Fruit fly (Drosophila melanogaster) whole organism, embryonic: ENCODE data around the gene Drs.

Source experiments
- BtbVII ChIP-seq: fragments of 200-800 bp; sonication (Bioruptor generic); optimal IDR thresholded peaks from 3 replicates; lab custom pipeline; 2017; ENCODE audit warnings: missing biosample characterization, mild to moderate bottlenecking, missing genetic modification characterization
- CG10565 ChIP-seq: fragments of 200-800 bp; sonication (Bioruptor generic); optimal IDR thresholded peaks from 3 replicates; lab custom pipeline; 2016; ENCODE audit warnings: missing biosample characterization, mild to moderate bottlenecking, missing genetic modification characterization
- CG11723 ChIP-seq: fragments of 200-800 bp; sonication (Bioruptor generic); optimal IDR thresholded peaks from 2 replicates; lab custom pipeline; 2017; ENCODE audit warnings: missing biosample characterization, mild to moderate bottlenecking, missing genetic modification characterization
- CG12769 ChIP-seq: fragments of 200-800 bp; sonication (Bioruptor generic); optimal IDR thresholded peaks from 2 replicates; lab custom pipeline; 2019; ENCODE audit warnings: missing biosample characterization, mild to moderate bottlenecking, missing genetic modification characterization, moderate library complexity
- CG13123 ChIP-seq: fragments of 200-800 bp; sonication (Bioruptor generic); optimal IDR thresholded peaks from 2 replicates; lab custom pipeline; 2016; ENCODE audit warnings: missing biosample characterization, missing genetic modification characterization
- CG13287 ChIP-seq: fragments of 200-800 bp; sonication (Bioruptor generic); IDR thresholded peaks from 2 replicates; pipeline ENCODE4 v1.3.6; 2022; ENCODE audit warnings: missing biosample characterization, missing genetic modification characterization; ENCODE audit not compliant: partially characterized antibody
- CG15073 ChIP-seq: fragments of 200-800 bp; sonication (Bioruptor generic); optimal IDR thresholded peaks from 2 replicates; lab custom pipeline; 2016; ENCODE audit warnings: missing biosample characterization, missing genetic modification characterization
- CG15479 ChIP-seq: fragments of 200-800 bp; sonication (Bioruptor generic); optimal IDR thresholded peaks from 3 replicates; lab custom pipeline; 2019; ENCODE audit warnings: missing biosample characterization, mild to moderate bottlenecking, missing genetic modification characterization, moderate library complexity
- CG16813 ChIP-seq: fragments of 200-800 bp; sonication (Bioruptor generic); IDR thresholded peaks from 3 replicates; pipeline ENCODE4 v1.3.6; 2022; ENCODE audit warnings: missing biosample characterization, missing genetic modification characterization; ENCODE audit not compliant: partially characterized antibody
- CG17359 ChIP-seq: fragments of 200-800 bp; sonication (Bioruptor generic); optimal IDR thresholded peaks from 3 replicates; lab custom pipeline; 2018; ENCODE audit warnings: missing biosample characterization, mild to moderate bottlenecking, missing genetic modification characterization, moderate library complexity
- CG17568 ChIP-seq: fragments of 200-800 bp; sonication (Bioruptor generic); optimal IDR thresholded peaks from 2 replicates; lab custom pipeline; 2018; ENCODE audit warnings: missing biosample characterization, mild to moderate bottlenecking, missing genetic modification characterization, moderate library complexity
- CG18619 ChIP-seq: fragments of 200-800 bp; sonication (Bioruptor generic); optimal IDR thresholded peaks from 3 replicates; lab custom pipeline; 2017; ENCODE audit warnings: missing biosample characterization, mild to moderate bottlenecking, missing genetic modification characterization
- CG2889 ChIP-seq: fragments of 200-800 bp; sonication (Bioruptor generic); IDR thresholded peaks from 3 replicates; pipeline ENCODE4 v1.3.6; 2022; ENCODE audit warnings: missing biosample characterization, missing genetic modification characterization
- CG32772 ChIP-seq: fragments of 200-800 bp; sonication (Bioruptor generic); IDR thresholded peaks from 2 replicates; pipeline ENCODE4 v1.3.6; 2022; ENCODE audit warnings: missing biosample characterization, missing genetic modification characterization
- CG34422 ChIP-seq: fragments of 200-800 bp; sonication (Bioruptor generic); IDR thresholded peaks from 3 replicates; pipeline ENCODE4 v1.3.6; 2022; ENCODE audit warnings: missing biosample characterization, missing genetic modification characterization
- CG4360 ChIP-seq: fragments of 200-800 bp; sonication (Bioruptor generic); IDR thresholded peaks from 2 replicates; pipeline ENCODE4 v1.3.6; 2022; ENCODE audit warnings: missing biosample characterization, missing genetic modification characterization
- CG5953 ChIP-seq: fragments of 200-800 bp; sonication (Bioruptor generic); IDR thresholded peaks from 2 replicates; pipeline ENCODE4 v1.3.6; 2022; ENCODE audit warnings: missing biosample characterization, missing genetic modification characterization
- CG6254 ChIP-seq: fragments of 200-800 bp; sonication (Bioruptor generic); optimal IDR thresholded peaks from 3 replicates; lab custom pipeline; 2017; ENCODE audit warnings: mild to moderate bottlenecking, missing biosample characterization, missing genetic modification reagents, missing genetic modification characterization
- CG8281 ChIP-seq: fragments of 200-800 bp; sonication (Bioruptor generic); optimal IDR thresholded peaks from 2 replicates; lab custom pipeline; 2018; ENCODE audit warnings: missing biosample characterization, mild to moderate bottlenecking, missing genetic modification characterization, moderate library complexity
- CG8388 ChIP-seq: fragments of 200-800 bp; sonication (Bioruptor generic); optimal IDR thresholded peaks from 2 replicates; lab custom pipeline; 2019; ENCODE audit warnings: missing biosample characterization, mild to moderate bottlenecking, missing genetic modification characterization, moderate library complexity
- CG8944 ChIP-seq: fragments of 200-800 bp; sonication (Bioruptor generic); optimal IDR thresholded peaks from 3 replicates; lab custom pipeline; 2016; ENCODE audit warnings: missing biosample characterization, missing genetic modification characterization
- CG9215 ChIP-seq: fragments of 200-800 bp; sonication (Bioruptor generic); IDR thresholded peaks from 2 replicates; pipeline ENCODE4 v1.3.6; 2022; ENCODE audit warnings: missing biosample characterization, missing genetic modification characterization
- CG9817 ChIP-seq: fragments of 200-800 bp; sonication (Bioruptor generic); optimal IDR thresholded peaks from 2 replicates; lab custom pipeline; 2018; ENCODE audit warnings: missing biosample characterization, mild to moderate bottlenecking, missing genetic modification characterization, moderate library complexity
- Deaf1 ChIP-seq: fragments of 200-800 bp; optimal IDR thresholded peaks from 3 replicates; lab custom pipeline; 2019; ENCODE audit warnings: missing biosample characterization, mild to moderate bottlenecking, missing genetic modification characterization, moderate library complexity
- Dref ChIP-seq: fragments of 200-800 bp; sonication (Bioruptor generic); IDR thresholded peaks from 2 replicates; pipeline ENCODE4 v1.3.6; 2022; ENCODE audit warnings: missing biosample characterization, missing genetic modification characterization
- Elba2 ChIP-seq: fragments of 200-800 bp; sonication (Bioruptor generic); optimal IDR thresholded peaks from 3 replicates; lab custom pipeline; 2016; ENCODE audit warnings: missing biosample characterization, missing genetic modification characterization
- Ets65A ChIP-seq: fragments of 200-800 bp; sonication (Bioruptor generic); peaks from one replicate; lab custom pipeline; 2016; ENCODE audit warnings: missing biosample characterization, missing genetic modification characterization
- HLH3B ChIP-seq: fragments of 200-800 bp; sonication (Bioruptor generic); IDR thresholded peaks from 2 replicates; pipeline ENCODE4 v1.3.6; 2022; ENCODE audit warnings: missing biosample characterization, missing genetic modification characterization
- Max ChIP-seq: fragments of 200-800 bp; sonication (Bioruptor generic); optimal IDR thresholded peaks from 2 replicates; lab custom pipeline; 2016; ENCODE audit warnings: missing biosample characterization, mild to moderate bottlenecking, missing genetic modification characterization
- Rx ChIP-seq: fragments of 200-800 bp; sonication (Bioruptor generic); IDR thresholded peaks from 2 replicates; pipeline ENCODE4 v1.3.6; 2022; ENCODE audit warnings: missing biosample characterization, missing genetic modification characterization
- Scr ChIP-seq: fragments of 200-800 bp; sonication (Bioruptor generic); IDR thresholded peaks from 2 replicates; pipeline ENCODE4 v1.3.6; 2022; ENCODE audit warnings: missing biosample characterization, missing genetic modification characterization; ENCODE audit not compliant: partially characterized antibody
- Side ChIP-seq: fragments of 200-800 bp; sonication (Bioruptor generic); optimal IDR thresholded peaks from 2 replicates; lab custom pipeline; 2016; ENCODE audit warnings: missing biosample characterization, missing genetic modification characterization
- Sry-β ChIP-seq: fragments of 200-800 bp; sonication (Bioruptor generic); optimal IDR thresholded peaks from 2 replicates; lab custom pipeline; 2018; ENCODE audit warnings: missing biosample characterization, mild to moderate bottlenecking, missing genetic modification characterization, moderate library complexity
- Usf ChIP-seq: fragments of 200-800 bp; sonication (Bioruptor generic); optimal IDR thresholded peaks from 2 replicates; lab custom pipeline; 2017; ENCODE audit warnings: missing genotype, missing biosample characterization, missing genetic modification characterization
- dmrt99B ChIP-seq: fragments of 200-800 bp; sonication (Bioruptor generic); optimal IDR thresholded peaks from 2 replicates; lab custom pipeline; 2018; ENCODE audit warnings: missing biosample characterization, mild to moderate bottlenecking, missing genetic modification characterization, moderate library complexity
- en ChIP-seq: fragments of 200-800 bp; sonication (Bioruptor generic); optimal IDR thresholded peaks from 2 replicates; lab custom pipeline; 2016; ENCODE audit warnings: missing biosample characterization, missing genetic modification characterization
- eve ChIP-seq, 2 experiments: fragments of >200 bp; optimal IDR thresholded peaks; 2 replicates each; lab custom pipeline; 2017; ENCODE audit warnings: missing biosample characterization in 2 of 2, missing genetic modification characterization in 2 of 2
- fd96Cb ChIP-seq: fragments of 200-800 bp; sonication (Bioruptor generic); optimal IDR thresholded peaks from 2 replicates; lab custom pipeline; 2018; ENCODE audit warnings: missing biosample characterization, mild to moderate bottlenecking, missing genetic modification characterization, moderate library complexity
- hkb ChIP-seq, 2 experiments: fragments of 200-800 bp in 1 of 2; fragments of >200 bp in 1 of 2; sonication (Bioruptor generic) in 1 of 2; IDR thresholded peaks in 1 of 2; optimal IDR thresholded peaks in 1 of 2; 2 replicates each; pipeline versions ENCODE4 v1.3.6 to Lab custom; 2017 to 2022; ENCODE audit warnings: missing biosample characterization in 1 of 2, missing genetic modification characterization in 1 of 2
- luna ChIP-seq: fragments of 200-800 bp; sonication (Bioruptor generic); optimal IDR thresholded peaks from 2 replicates; lab custom pipeline; 2016; ENCODE audit warnings: missing biosample characterization, missing genetic modification characterization
- nmo ChIP-seq: fragments of 200-800 bp; sonication (Bioruptor generic); optimal IDR thresholded peaks from 2 replicates; lab custom pipeline; 2018; ENCODE audit warnings: missing biosample characterization, mild to moderate bottlenecking, missing genetic modification characterization, moderate library complexity
- odd ChIP-seq: fragments of 200-800 bp; sonication (Bioruptor generic); optimal IDR thresholded peaks from 2 replicates; lab custom pipeline; 2017; ENCODE audit warnings: missing biosample characterization, mild to moderate bottlenecking, missing genetic modification characterization
- pfk ChIP-seq: fragments of 200-800 bp; sonication (Bioruptor generic); optimal IDR thresholded peaks from 2 replicates; lab custom pipeline; 2018; ENCODE audit warnings: missing biosample characterization, mild to moderate bottlenecking, missing genetic modification characterization, moderate library complexity
- phol ChIP-seq: fragments of 200-800 bp; sonication (Bioruptor generic); optimal IDR thresholded peaks from 3 replicates; lab custom pipeline; 2018; ENCODE audit warnings: missing biosample characterization, mild to moderate bottlenecking, missing genetic modification characterization, moderate library complexity
- prd ChIP-seq, 3 experiments: fragments of >200 bp in 2 of 3; fragments of 200-800 bp in 1 of 3; sonication (Bioruptor generic) in 1 of 3; optimal IDR thresholded peaks in 2 of 3; IDR thresholded peaks in 1 of 3; 2 replicates in 2 of 3; 3 replicates in 1 of 3; pipeline versions ENCODE4 v1.3.6 to Lab custom; 2017 to 2022; ENCODE audit warnings: missing biosample characterization in 1 of 3, missing genetic modification characterization in 1 of 3
- sens ChIP-seq: fragments of 200-800 bp; sonication (Bioruptor generic); peaks from one replicate; lab custom pipeline; 2016; ENCODE audit warnings: missing biosample characterization, missing genetic modification characterization
- ssp ChIP-seq: fragments of 200-800 bp; sonication (Bioruptor generic); IDR thresholded peaks from 2 replicates; pipeline ENCODE4 v1.3.6; 2022; ENCODE audit warnings: missing biosample characterization, missing genetic modification characterization
- tup ChIP-seq: fragments of 200-800 bp; sonication (Bioruptor generic); optimal IDR thresholded peaks from 2 replicates; lab custom pipeline; 2016; ENCODE audit warnings: missing biosample characterization, mild to moderate bottlenecking, missing genetic modification characterization, moderate library complexity
- wek ChIP-seq: fragments of 200-800 bp; sonication (Bioruptor generic); optimal IDR thresholded peaks from 3 replicates; lab custom pipeline; 2018; ENCODE audit warnings: missing biosample characterization, mild to moderate bottlenecking, missing genetic modification characterization, moderate library complexity

Gene Drs

DNA sequence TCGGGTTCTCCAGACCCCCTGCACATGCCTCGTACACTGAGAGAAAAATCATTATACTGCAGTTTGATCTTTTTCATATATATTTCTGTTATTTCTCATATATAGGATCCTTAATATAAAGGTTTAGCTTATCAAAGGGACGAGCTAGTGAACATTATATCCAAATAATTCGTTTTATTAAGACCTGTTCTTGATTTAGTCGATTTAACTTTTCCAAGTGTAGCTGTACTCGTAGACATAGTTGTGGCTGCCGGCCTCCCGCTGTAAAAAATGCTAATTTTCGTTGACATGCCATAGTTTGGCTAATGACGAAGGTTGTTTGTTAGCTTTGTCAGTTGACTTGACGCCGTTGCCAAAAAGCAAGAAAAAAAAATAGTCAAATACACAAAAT is 13.1 kb downstream of the Drs start (continued):
- TF ChIP-seq CG32772 (GFP tag; lab: Robert Waterston, UW) (peak; percentile 84), dmrt99B (peak; percentile 88), tup (GFP tag; lab: Kevin White, UChicago) (peak; percentile 74), CG15479 (GFP tag; lab: Kevin White, UChicago) (no peak), CG13123 (GFP tag; lab: Kevin White, UChicago) (peak; percentile 75), odd (GFP tag; lab: Kevin White, UChicago) (peak; percentile 60), Side (GFP tag; lab: Kevin White, UChicago) (peak; percentile 84), sens (GFP tag; lab: Kevin White, UChicago) (peak; percentile 97), ssp (GFP tag; lab: Robert Waterston, UW) (peak; percentile 69), CG8281 (tag; lab: Kevin White, UChicago) (peak; percentile 63), phol (tag; lab: Kevin White, UChicago) (peak; percentile 89), CG2889 (peak; percentile 70; the same call in 2 of the 3 replicates), CG12769 (tag; lab: Kevin White, UChicago) (peak; percentile 92), Rx (peak; percentile 79), prd (optimal IDR thresholded peaks at IDR 0.05; lab: Kevin White, UChicago) (no peak), prd (GFP tag; IDR thresholded peaks at IDR 0.05; lab: Robert Waterston, UW) (peak; percentile 91), Sry-β (GFP tag; lab: Kevin White, UChicago) (peak; percentile 24), Usf (GFP tag; lab: Kevin White, UChicago) (peak; percentile 75), HLH3B (GFP tag; lab: Robert Waterston, UW) (peak; percentile 82), CG11723 (peak; percentile 72), CG8944 (peak; percentile 38), CG9215 (GFP tag; lab: Robert Waterston, UW) (peak; percentile 59), luna (GFP tag; lab: Kevin White, UChicago) (peak; percentile 24), CG10565 (no peak), hkb (optimal IDR thresholded peaks at IDR 0.05; lab: Kevin White, UChicago) (no peak), hkb (GFP tag; IDR thresholded peaks at IDR 0.05; lab: Robert Waterston, UW) (peak; percentile 88), en (GFP tag; lab: Kevin White, UChicago) (peak; percentile 73), Dref (GFP tag; lab: Robert Waterston, UW) (no peak), CG16813 (GFP tag; lab: Robert Waterston, UW) (no peak), CG17568 (peak; percentile 71), Scr (GFP tag; lab: Robert Waterston, UW) (no peak), pfk (GFP tag; lab: Kevin White, UChicago) (no peak), CG13287 (GFP tag; lab: Robert Waterston, UW) (no peak), CG6254 (GFP tag; lab: Kevin White, UChicago) (peak; percentile 76), Max (GFP tag; lab: Kevin White, UChicago) (peak; percentile 79), CG34422 (peak; percentile 86), wek (peak; percentile 39), Deaf1 (tag; lab: Kevin White, UChicago) (peak; percentile 65), nmo (GFP tag; lab: Kevin White, UChicago) (peak; percentile 87), fd96Cb (tag; lab: Kevin White, UChicago) (peak; percentile 84), Ets65A (GFP tag; lab: Kevin White, UChicago) (peak; percentile 94), CG15073 (GFP tag; lab: Kevin White, UChicago) (peak; percentile 30), CG5953 (GFP tag; lab: Robert Waterston, UW) (peak; percentile 38; the same call in 1 of the 2 replicates), eve (GFP tag; optimal IDR thresholded peaks at IDR 0.05; lab: Kevin White, UChicago) (no peak), CG17359 (tag; lab: Kevin White, UChicago) (peak; percentile 87), Elba2 (GFP tag; lab: Kevin White, UChicago) (peak; percentile 2), CG8388 (GFP tag; lab: Kevin White, UChicago) (peak; percentile 89), CG18619 (GFP tag; lab: Kevin White, UChicago) (peak; percentile 77), CG4360 (GFP tag; lab: Robert Waterston, UW) (no peak; the same call in 1 of the 2 replicates), BtbVII (GFP tag; lab: Kevin White, UChicago) (peak; percentile 81), CG9817 (tag; lab: Kevin White, UChicago) (peak; percentile 73)
